Worm (Caenorhabditis elegans): ENCODE measurements around the gene cpg-18.

ce11 chrIV:5783675-5784074, 48.9 kb downstream of the cpg-18 start:
- TF ChIP-seq die-1 (tag; optimal IDR thresholded peaks at IDR 0.05) = no peak
- no peak for TF ChIP-seq unc-130 (GFP tag; optimal IDR thresholded peaks at IDR 0.05)
- no peak for TF ChIP-seq ama-1 (optimal IDR thresholded peaks at IDR 0.05)
- no peak for TF ChIP-seq ama-1 (GFP tag; optimal IDR thresholded peaks at IDR 0.05)
- TF ChIP-seq bed-2 (GFP tag; IDR thresholded peaks at IDR 0.05) = no peak
- TF ChIP-seq F37B4.10 (GFP tag; IDR thresholded peaks at IDR 0.05) = no peak
- TF ChIP-seq nhr-90 (tag; optimal IDR thresholded peaks at IDR 0.05) = no peak
